Worm (Caenorhabditis elegans) whole organism, early embryonic: ENCODE data around the gene flp-25.

ENCODE experiments used
- aly-1 ChIP-seq: sonication (generic microtip); optimal IDR thresholded peaks from 2 replicates; lab custom pipeline; 2016; ENCODE audit warnings: missing genetic modification characterization, missing compliant biosample characterization
- ama-1 ChIP-seq: fragments of 150-350 bp; optimal IDR thresholded peaks from 2 replicates; lab custom pipeline; 2014
- tra-4 ChIP-seq: sonication (generic microtip); optimal IDR thresholded peaks from 2 replicates; lab custom pipeline; 2017; ENCODE audit warnings: missing genetic modification characterization, missing compliant biosample characterization

ce11 chrIII:9331084-9331564 lies 30.2 kb upstream of the flp-25 start, which contains the start of gene ufc-1:
- TF ChIP-seq aly-1 (no peak), ama-1 (lab: Kevin White, UChicago) (no peak), tra-4 (tag; lab: Kevin White, UChicago) (no peak)
